Fruit fly (Drosophila melanogaster) whole organism, embryonic: ENCODE results near the gene CG33160.
A peak's percentile ranks its signal among the peaks of the same experiment; 100 is the strongest.

Experiments
- ATbp ChIP-seq: fragments of 200-800 bp; sonication (Bioruptor generic); optimal IDR thresholded peaks from 2 replicates; lab custom pipeline; 2017; ENCODE audit warnings: missing biosample characterization, mild to moderate bottlenecking, missing genetic modification characterization, missing genetic modification reagents
- Abd-B ChIP-seq: fragments of 200-800 bp; sonication (Bioruptor generic); optimal IDR thresholded peaks from 2 replicates; lab custom pipeline; 2018; ENCODE audit warnings: missing biosample characterization, mild to moderate bottlenecking, missing genetic modification characterization, moderate library complexity
- Asciz ChIP-seq: fragments of 200-800 bp; sonication (Bioruptor generic); optimal IDR thresholded peaks from 2 replicates; lab custom pipeline; 2017; ENCODE audit warnings: missing biosample characterization, mild to moderate bottlenecking, missing genetic modification characterization, missing genetic modification reagents
- Atf6 ChIP-seq: fragments of 200-800 bp; sonication (Bioruptor generic); IDR thresholded peaks from 2 replicates; pipeline ENCODE4 v1.3.6; 2022; ENCODE audit warnings: missing biosample characterization, missing genetic modification characterization
- B-H1 ChIP-seq: fragments of 200-800 bp; sonication (Bioruptor generic); IDR thresholded peaks from 3 replicates; pipeline ENCODE4 v1.3.6; 2022; ENCODE audit warnings: missing biosample characterization, missing genetic modification characterization
- BEAF-32 ChIP-seq: fragments of 200-800 bp; sonication (Bioruptor generic); optimal IDR thresholded peaks from 3 replicates; lab custom pipeline; 2017; ENCODE audit warnings: missing biosample characterization, missing genetic modification characterization, mild to moderate bottlenecking, moderate library complexity, missing genetic modification reagents
- Blimp-1 ChIP-seq: fragments of 200-800 bp; sonication (Bioruptor generic); optimal IDR thresholded peaks from 3 replicates; lab custom pipeline; 2018; ENCODE audit warnings: missing biosample characterization, missing genetic modification characterization, mild to moderate bottlenecking, moderate library complexity, missing genetic modification reagents
- CG10979 ChIP-seq: fragments of 200-800 bp; sonication (Bioruptor generic); optimal IDR thresholded peaks from 2 replicates; lab custom pipeline; 2018; ENCODE audit warnings: missing biosample characterization, mild to moderate bottlenecking, missing genetic modification characterization, moderate library complexity
- CG12104 ChIP-seq: fragments of 200-800 bp; sonication (Bioruptor generic); optimal IDR thresholded peaks from 3 replicates; lab custom pipeline; 2016; ENCODE audit warnings: missing biosample characterization, missing genetic modification characterization
- CG17612 ChIP-seq: fragments of 200-800 bp; sonication (Bioruptor generic); IDR thresholded peaks from 2 replicates; pipeline ENCODE4 v1.3.6; 2022; ENCODE audit warnings: missing biosample characterization, missing genetic modification characterization
- CG3163 ChIP-seq: fragments of 200-800 bp; sonication (Bioruptor generic); optimal IDR thresholded peaks from 3 replicates; lab custom pipeline; 2016; ENCODE audit warnings: missing biosample characterization, missing genetic modification characterization
- CG3281 ChIP-seq: fragments of 200-800 bp; sonication (Bioruptor generic); optimal IDR thresholded peaks from 3 replicates; lab custom pipeline; 2017; ENCODE audit warnings: missing biosample characterization, mild to moderate bottlenecking, missing genetic modification characterization
- CG34422 ChIP-seq: fragments of 200-800 bp; sonication (Bioruptor generic); IDR thresholded peaks from 3 replicates; pipeline ENCODE4 v1.3.6; 2022; ENCODE audit warnings: missing biosample characterization, missing genetic modification characterization
- CG4328 ChIP-seq: fragments of 200-800 bp; sonication (Bioruptor generic); optimal IDR thresholded peaks from 3 replicates; lab custom pipeline; 2017; ENCODE audit warnings: missing biosample characterization, missing genetic modification reagents, missing genetic modification characterization
- CG43689 ChIP-seq: fragments of 200-800 bp; sonication (Bioruptor generic); IDR thresholded peaks from 2 replicates; pipeline ENCODE4 v1.3.6; 2022; ENCODE audit warnings: missing biosample characterization, missing genetic modification characterization
- CG8924 ChIP-seq: fragments of 200-800 bp; optimal IDR thresholded peaks from 3 replicates; lab custom pipeline; 2019; ENCODE audit warnings: missing biosample characterization, mild to moderate bottlenecking, missing genetic modification characterization, moderate library complexity
- CG9437 ChIP-seq: fragments of 200-800 bp; sonication (Bioruptor generic); optimal IDR thresholded peaks from 2 replicates; lab custom pipeline; 2018; ENCODE audit warnings: missing biosample characterization, mild to moderate bottlenecking, missing genetic modification characterization
- CG9797 ChIP-seq: fragments of 200-800 bp; sonication (Bioruptor generic); optimal IDR thresholded peaks from 3 replicates; lab custom pipeline; 2018; ENCODE audit warnings: missing biosample characterization, mild to moderate bottlenecking, missing genetic modification characterization
- CrebB ChIP-seq: fragments of 200-800 bp; sonication (Bioruptor generic); optimal IDR thresholded peaks from 3 replicates; lab custom pipeline; 2018; ENCODE audit warnings: missing biosample characterization, mild to moderate bottlenecking, missing genetic modification characterization
- Dad ChIP-seq: fragments of 200-800 bp; sonication (Bioruptor generic); optimal IDR thresholded peaks from 3 replicates; lab custom pipeline; 2016; ENCODE audit warnings: missing biosample characterization, missing genetic modification characterization
- Deaf1 ChIP-seq: fragments of 200-800 bp; optimal IDR thresholded peaks from 3 replicates; lab custom pipeline; 2019; ENCODE audit warnings: missing biosample characterization, mild to moderate bottlenecking, missing genetic modification characterization, moderate library complexity
- Eip74EF ChIP-seq, 2 experiments: fragments of 200-800 bp in 1 of 2; fragments of >200 bp in 1 of 2; sonication (Bioruptor generic) in 1 of 2; optimal IDR thresholded peaks; 2 replicates each; lab custom pipeline; 2017 to 2019; ENCODE audit warnings: missing biosample characterization in 2 of 2, missing genetic modification characterization in 2 of 2, mild to moderate bottlenecking in 1 of 2, moderate library complexity in 1 of 2
- Ets65A ChIP-seq: fragments of 200-800 bp; sonication (Bioruptor generic); peaks from one replicate; lab custom pipeline; 2016; ENCODE audit warnings: missing biosample characterization, missing genetic modification characterization
- HmgZ ChIP-seq: fragments of 200-800 bp; sonication (Bioruptor generic); optimal IDR thresholded peaks from 2 replicates; lab custom pipeline; 2018; ENCODE audit warnings: missing biosample characterization, mild to moderate bottlenecking, missing genetic modification characterization
- Max ChIP-seq: fragments of 200-800 bp; sonication (Bioruptor generic); optimal IDR thresholded peaks from 2 replicates; lab custom pipeline; 2016; ENCODE audit warnings: missing biosample characterization, mild to moderate bottlenecking, missing genetic modification characterization
- Mrtf ChIP-seq: fragments of 200-800 bp; sonication (Bioruptor generic); IDR thresholded peaks from 3 replicates; pipeline ENCODE4 v1.3.6; 2022; ENCODE audit warnings: missing biosample characterization, missing genetic modification characterization
- Opbp ChIP-seq: fragments of 200-800 bp; sonication (Bioruptor generic); IDR thresholded peaks from 3 replicates; pipeline ENCODE4 v1.3.6; 2022; ENCODE audit warnings: missing biosample characterization, missing genetic modification characterization; ENCODE audit not compliant: partially characterized antibody
- Scr ChIP-seq: fragments of 200-800 bp; sonication (Bioruptor generic); IDR thresholded peaks from 2 replicates; pipeline ENCODE4 v1.3.6; 2022; ENCODE audit warnings: missing biosample characterization, missing genetic modification characterization; ENCODE audit not compliant: partially characterized antibody
- Tbp ChIP-seq: fragments of >200 bp; optimal IDR thresholded peaks from 2 replicates; lab custom pipeline; 2018; ENCODE audit warnings: missing biosample characterization, missing genetic modification characterization
- Trl ChIP-seq, 3 experiments: fragments of >200 bp in 2 of 3; fragments of 200-800 bp in 1 of 3; sonication (Bioruptor generic) in 1 of 3; optimal IDR thresholded peaks; 2 replicates in 1 of 3; 3 replicates in 2 of 3; lab custom pipeline; 2016 to 2017; ENCODE audit warnings: missing biosample characterization in 1 of 3, missing genetic modification characterization in 1 of 3
- Xrp1 ChIP-seq: fragments of 200-800 bp; sonication (Bioruptor generic); IDR thresholded peaks from 2 replicates; pipeline ENCODE4 v1.3.6; 2022; ENCODE audit warnings: missing biosample characterization, missing genetic modification characterization
- cg ChIP-seq: fragments of 200-800 bp; sonication (Bioruptor generic); optimal IDR thresholded peaks from 3 replicates; lab custom pipeline; 2019; ENCODE audit warnings: missing biosample characterization, mild to moderate bottlenecking, missing genetic modification characterization, moderate library complexity
- chif ChIP-seq, 2 experiments: fragments of 200-800 bp; sonication (Bioruptor generic); optimal IDR thresholded peaks; 3 replicates each; lab custom pipeline; 2016; ENCODE audit warnings: missing biosample characterization in 2 of 2, missing genetic modification characterization in 2 of 2
- dm ChIP-seq: fragments of 200-800 bp; sonication (Bioruptor generic); optimal IDR thresholded peaks from 3 replicates; lab custom pipeline; 2016; ENCODE audit warnings: missing biosample characterization, missing genetic modification characterization
- dpn ChIP-seq, 2 experiments: fragments of 200-800 bp; sonication (Bioruptor generic); optimal IDR thresholded peaks; 3 replicates each; lab custom pipeline; 2016; ENCODE audit warnings: missing biosample characterization in 2 of 2, missing genetic modification characterization in 2 of 2
- gem ChIP-seq: fragments of 200-800 bp; sonication (Bioruptor generic); optimal IDR thresholded peaks from 2 replicates; lab custom pipeline; 2019; ENCODE audit warnings: missing biosample characterization, mild to moderate bottlenecking, missing genetic modification characterization, moderate library complexity
- ham ChIP-seq: fragments of 200-800 bp; sonication (Bioruptor generic); IDR thresholded peaks from 2 replicates; pipeline ENCODE4 v1.3.6; 2022; ENCODE audit warnings: missing biosample characterization, missing genetic modification characterization
- her ChIP-seq: fragments of 200-800 bp; sonication (Bioruptor generic); optimal IDR thresholded peaks from 2 replicates; lab custom pipeline; 2016; ENCODE audit warnings: missing biosample characterization, missing genetic modification characterization
- jumu ChIP-seq: fragments of 200-800 bp; sonication (Bioruptor generic); optimal IDR thresholded peaks from 3 replicates; lab custom pipeline; 2016; ENCODE audit warnings: missing biosample characterization, missing genetic modification characterization
- kay ChIP-seq: fragments of 200-800 bp; sonication (Bioruptor generic); optimal IDR thresholded peaks from 2 replicates; lab custom pipeline; 2016; ENCODE audit warnings: missing biosample characterization, missing genetic modification characterization
- mam ChIP-seq: fragments of 200-800 bp; sonication (Bioruptor generic); optimal IDR thresholded peaks from 3 replicates; lab custom pipeline; 2016; ENCODE audit warnings: missing biosample characterization, missing genetic modification characterization
- mirr ChIP-seq: fragments of 200-800 bp; sonication (Bioruptor generic); optimal IDR thresholded peaks from 3 replicates; lab custom pipeline; 2018; ENCODE audit warnings: missing biosample characterization, mild to moderate bottlenecking, missing genetic modification characterization
- pho ChIP-seq: fragments of 200-800 bp; sonication (Bioruptor generic); optimal IDR thresholded peaks from 2 replicates; lab custom pipeline; 2016; ENCODE audit warnings: missing biosample characterization, missing genetic modification characterization
- pum ChIP-seq: fragments of 200-800 bp; sonication (Bioruptor generic); optimal IDR thresholded peaks from 2 replicates; lab custom pipeline; 2016; ENCODE audit warnings: missing biosample characterization, missing genetic modification characterization
- schlank ChIP-seq: fragments of 200-800 bp; sonication (Bioruptor generic); optimal IDR thresholded peaks from 2 replicates; lab custom pipeline; 2018; ENCODE audit warnings: missing biosample characterization, mild to moderate bottlenecking, missing genetic modification characterization
- sd ChIP-seq: fragments of 200-800 bp; sonication (Bioruptor generic); optimal IDR thresholded peaks from 3 replicates; lab custom pipeline; 2018; ENCODE audit warnings: missing biosample characterization, mild to moderate bottlenecking, missing genetic modification characterization, moderate library complexity
- sens-2 ChIP-seq: fragments of 200-800 bp; sonication (Bioruptor generic); IDR thresholded peaks from 2 replicates; pipeline ENCODE4 v1.3.6; 2022; ENCODE audit warnings: missing biosample characterization, missing genetic modification characterization
- so ChIP-seq: fragments of 200-800 bp; sonication (Bioruptor generic); IDR thresholded peaks from 3 replicates; pipeline ENCODE4 v1.3.6; 2022; ENCODE audit warnings: missing biosample characterization, missing genetic modification characterization
- unc-4 ChIP-seq: fragments of 200-800 bp; sonication (Bioruptor generic); IDR thresholded peaks from 2 replicates; pipeline ENCODE4 v1.3.6; 2022; ENCODE audit warnings: missing biosample characterization, missing genetic modification characterization; ENCODE audit not compliant: partially characterized antibody

The CG33160 gene

dm6 chr3L:3223390-3223914 is 17.3 kb upstream of the CG33160 start (continued):
- TF ChIP-seq Opbp, result no peak
- no peak for TF ChIP-seq CG34422 (GFP tag; lab: Robert Waterston, UW)
- no peak for TF ChIP-seq CG17612
- no peak for TF ChIP-seq CG9797 (GFP tag; lab: Kevin White, UChicago)
- no peak for TF ChIP-seq Max (GFP tag; lab: Kevin White, UChicago)
- no peak for TF ChIP-seq ATbp (GFP tag; lab: Kevin White, UChicago)
- TF ChIP-seq CG4328, result no peak
- no peak for TF ChIP-seq CG8924 (tag; lab: Kevin White, UChicago)
- TF ChIP-seq CrebB, result no peak
- TF ChIP-seq dm (GFP tag; lab: Kevin White, UChicago), result peak; percentile 43
- TF ChIP-seq her (GFP tag; lab: Kevin White, UChicago), result no peak
- TF ChIP-seq cg, result peak; percentile 93
- no peak for TF ChIP-seq CG9437 (GFP tag; lab: Kevin White, UChicago)
- TF ChIP-seq Deaf1 (tag; lab: Kevin White, UChicago), result no peak
- no peak for TF ChIP-seq so (GFP tag; lab: Robert Waterston, UW)
- TF ChIP-seq ham (GFP tag; lab: Robert Waterston, UW), result no peak
- TF ChIP-seq Scr (GFP tag; lab: Robert Waterston, UW), result peak; percentile 2; the same call in 1 of the 2 replicates
- TF ChIP-seq pho (GFP tag; lab: Kevin White, UChicago), result no peak
- no peak for TF ChIP-seq CG3163 (GFP tag; lab: Kevin White, UChicago)
- TF ChIP-seq CG10979 (tag; lab: Kevin White, UChicago), result no peak
- no peak for TF ChIP-seq schlank
- TF ChIP-seq jumu (GFP tag; lab: Kevin White, UChicago), result no peak
- no peak for TF ChIP-seq Xrp1 (GFP tag; lab: Robert Waterston, UW)
- TF ChIP-seq BEAF-32 (GFP tag; lab: Kevin White, UChicago), result no peak
- TF ChIP-seq Trl (optimal IDR thresholded peaks at IDR 0.05; lab: Kevin White, UChicago), result no peak
- TF ChIP-seq Trl (GFP tag; optimal IDR thresholded peaks at IDR 0.05; lab: Kevin White, UChicago), result no peak
- TF ChIP-seq HmgZ, result no peak
- TF ChIP-seq Asciz (GFP tag; lab: Kevin White, UChicago), result no peak
- no peak for TF ChIP-seq gem (tag; lab: Kevin White, UChicago)
- 0 out of 2 replicates have a peak, but pooled peaks have one; percentile 24 for TF ChIP-seq unc-4 (GFP tag; lab: Robert Waterston, UW)
- no peak for TF ChIP-seq chif (GFP tag; optimal IDR thresholded peaks at IDR 0.05; lab: Kevin White, UChicago)
- TF ChIP-seq CG12104, result no peak
- no peak for TF ChIP-seq Atf6
- TF ChIP-seq mirr (GFP tag; lab: Kevin White, UChicago), result no peak
- no peak for TF ChIP-seq sens-2 (GFP tag; lab: Robert Waterston, UW)
- no peak for TF ChIP-seq B-H1 (GFP tag; lab: Robert Waterston, UW)
- no peak for TF ChIP-seq mam (GFP tag; lab: Kevin White, UChicago)

dm6 chr3L:3222643-3223389 is 16.7 kb upstream of the CG33160 start, which contains the start of the genes RpL28 and eIF1:
TSS of gene RpL28 (minus strand) at chr3L:3222960.
TSS of gene eIF1 (plus strand) at chr3L:3223341.
- TF ChIP-seq dpn (GFP tag; optimal IDR thresholded peaks at IDR 0.05; lab: Kevin White, UChicago), result peak; percentile 83 to 94
- TF ChIP-seq Mrtf (GFP tag; lab: Robert Waterston, UW), result peak; percentile 80; the same call in 2 of the 3 replicates
- no peak for TF ChIP-seq sd
- peak; percentile 73 for TF ChIP-seq Abd-B (GFP tag; lab: Kevin White, UChicago)
- peak in 1 of 2 experiments; percentile 44 for TF ChIP-seq Eip74EF (GFP tag; optimal IDR thresholded peaks at IDR 0.05; lab: Kevin White, UChicago)
- TF ChIP-seq dm (GFP tag; lab: Kevin White, UChicago), result peak; percentile 96
- peak; percentile 94 for TF ChIP-seq schlank
- TF ChIP-seq CG3281, result peak; percentile 94
- TF ChIP-seq CG43689, result peak; percentile 83
- peak; percentile 69 for TF ChIP-seq Blimp-1 (GFP tag; lab: Kevin White, UChicago)
- TF ChIP-seq Dad (GFP tag; lab: Kevin White, UChicago), result peak; percentile 88
- peak; percentile 99 for TF ChIP-seq Ets65A (GFP tag; lab: Kevin White, UChicago)
- TF ChIP-seq Tbp (GFP tag; lab: Kevin White, UChicago), result peak; percentile 18
- peak; percentile 85 for TF ChIP-seq pum
- peak; percentile 61 for TF ChIP-seq kay
